Worm (Caenorhabditis elegans) whole organism, L4 larva: ENCODE results near the gene ced-7.

ENCODE experiments used
- D1046.2 ChIP-seq: fragments of 200-800 bp; sonication (Bioruptor generic); IDR thresholded peaks from 2 replicates; pipeline ENCODE4 v1.3.6; 2022; ENCODE audit warnings: missing genetic modification characterization, missing compliant biosample characterization
- R02D3.7 ChIP-seq: fragments of 150-350 bp; sonication (generic microtip); optimal IDR thresholded peaks from 3 replicates; lab custom pipeline; 2014; ENCODE audit warnings: missing biosample characterization, missing genetic modification characterization
- T26A8.4 ChIP-seq: fragments of 200-800 bp; sonication (Bioruptor generic); IDR thresholded peaks from 2 replicates; pipeline ENCODE4 v1.3.6; 2022; ENCODE audit warnings: missing genetic modification characterization, missing compliant biosample characterization
- ZK337.2 ChIP-seq: fragments of 200-800 bp; sonication (Bioruptor generic); IDR thresholded peaks from 2 replicates; pipeline ENCODE4 v1.3.6; 2022; ENCODE audit warnings: missing genetic modification reagents, missing genetic modification characterization, missing compliant biosample characterization
- aha-1 ChIP-seq: fragments of 150-350 bp; peaks from one replicate; lab custom pipeline; 2014; ENCODE audit warnings: missing biosample characterization, missing genetic modification characterization
- aly-2 ChIP-seq: sonication (generic microtip); optimal IDR thresholded peaks from 2 replicates; lab custom pipeline; 2018; ENCODE audit warnings: missing biosample characterization, missing genetic modification characterization
- arid-1 ChIP-seq: fragments of 200-800 bp; sonication (Bioruptor generic); conservative IDR thresholded peaks from 2 replicates; pipeline ENCODE4 v1.3.6; 2022; ENCODE audit warnings: missing genetic modification reagents, missing genetic modification characterization, missing compliant biosample characterization
- ceh-20 ChIP-seq: fragments of 200-800 bp; sonication (Bioruptor generic); IDR thresholded peaks from 2 replicates; pipeline ENCODE4 v1.3.6; 2022; ENCODE audit warnings: missing genetic modification reagents, missing genetic modification characterization, missing compliant biosample characterization
- ceh-32 ChIP-seq: sonication (generic microtip); optimal IDR thresholded peaks from 2 replicates; lab custom pipeline; 2016; ENCODE audit warnings: mild to moderate bottlenecking, missing genetic modification characterization, missing compliant biosample characterization; ENCODE audit not compliant: poor library complexity
- ceh-62 ChIP-seq: sonication (generic microtip); optimal IDR thresholded peaks from 2 replicates; lab custom pipeline; 2017; ENCODE audit warnings: missing biosample characterization, missing genetic modification characterization
- daf-19 ChIP-seq: fragments of 200-800 bp; sonication (Bioruptor generic); conservative IDR thresholded peaks from 2 replicates; pipeline ENCODE4 v1.3.6; 2022; ENCODE audit warnings: missing genetic modification characterization, missing compliant biosample characterization
- dmd-9 ChIP-seq: fragments of 200-800 bp; sonication (Bioruptor generic); IDR thresholded peaks from 2 replicates; pipeline ENCODE4 v1.3.6; 2022; ENCODE audit warnings: missing genetic modification reagents, missing genetic modification characterization, missing compliant biosample characterization
- dpl-1 ChIP-seq: fragments of 150-350 bp; optimal IDR thresholded peaks from 2 replicates; lab custom pipeline; 2014; ENCODE audit warnings: missing biosample characterization, missing genetic modification reagents, missing genetic modification characterization
- duxl-1 ChIP-seq: sonication (generic microtip); optimal IDR thresholded peaks from 2 replicates; lab custom pipeline; 2016; ENCODE audit warnings: mild to moderate bottlenecking, missing genetic modification characterization, moderate library complexity, missing compliant biosample characterization; ENCODE audit not compliant: poor library complexity
- egl-27 ChIP-seq: sonication (generic microtip); optimal IDR thresholded peaks from 3 replicates; lab custom pipeline; 2017; ENCODE audit warnings: missing biosample characterization, missing genetic modification reagents, missing genetic modification characterization
- fkh-10 ChIP-seq: fragments of 150-350 bp; optimal IDR thresholded peaks from 2 replicates; lab custom pipeline; 2014; ENCODE audit warnings: missing biosample characterization, missing genetic modification reagents, missing genetic modification characterization
- gei-8 ChIP-seq: fragments of 200-800 bp; sonication (Bioruptor generic); optimal IDR thresholded peaks from 2 replicates; lab custom pipeline; 2018; ENCODE audit warnings: mild to moderate bottlenecking, missing genetic modification characterization, missing compliant biosample characterization
- hif-1 ChIP-seq, 2 experiments: sonication (generic microtip); optimal IDR thresholded peaks; 2 replicates each; lab custom pipeline; 2016 to 2017; ENCODE audit warnings: missing compliant biosample characterization in 2 of 2, missing genetic modification characterization in 2 of 2, missing genetic modification reagents in 2 of 2, missing genotype in 2 of 2, mild to moderate bottlenecking in 1 of 2
- hlh-11 ChIP-seq: fragments of 200-800 bp; sonication (Bioruptor generic); optimal IDR thresholded peaks from 2 replicates; lab custom pipeline; 2018; ENCODE audit warnings: mild to moderate bottlenecking, missing genetic modification characterization, missing compliant biosample characterization
- hmg-1.1 ChIP-seq: fragments of 200-800 bp; sonication (Bioruptor generic); IDR thresholded peaks from 2 replicates; pipeline ENCODE4 v1.3.6; 2022; ENCODE audit warnings: missing genetic modification reagents, missing genetic modification characterization, missing compliant biosample characterization
- jun-1 ChIP-seq: fragments of 150-350 bp; optimal IDR thresholded peaks from 2 replicates; lab custom pipeline; 2014; ENCODE audit warnings: missing biosample characterization, missing genetic modification reagents, missing genetic modification characterization
- lin-15B ChIP-seq: fragments of 150-350 bp; sonication (generic microtip); optimal IDR thresholded peaks from 3 replicates; lab custom pipeline; 2014; ENCODE audit warnings: missing biosample characterization, missing genetic modification characterization
- lsy-2 ChIP-seq, 2 experiments: fragments of 150-350 bp in 1 of 2; sonication (generic microtip) in 1 of 2; optimal IDR thresholded peaks; 2 replicates each; lab custom pipeline; 2014 to 2017; ENCODE audit warnings: missing biosample characterization in 2 of 2, missing genetic modification characterization in 2 of 2
- nhr-111 ChIP-seq: fragments of 200-800 bp; sonication (Bioruptor generic); optimal IDR thresholded peaks from 2 replicates; lab custom pipeline; 2018; ENCODE audit warnings: mild to moderate bottlenecking, missing genetic modification characterization, missing compliant biosample characterization
- nhr-25 ChIP-seq: sonication (generic microtip); optimal IDR thresholded peaks from 2 replicates; lab custom pipeline; 2017; ENCODE audit warnings: missing genetic modification characterization, mild to moderate bottlenecking, missing compliant biosample characterization, antibody characterized with exemption, moderate library complexity, borderline replicate concordance; ENCODE audit not compliant: insufficient read depth
- nhr-28 ChIP-seq: fragments of 150-350 bp; optimal IDR thresholded peaks from 2 replicates; lab custom pipeline; 2014; ENCODE audit warnings: missing biosample characterization, missing genetic modification characterization
- nhr-42 ChIP-seq: fragments of 200-800 bp; sonication (Bioruptor generic); IDR thresholded peaks from 2 replicates; pipeline ENCODE4 v1.3.6; 2022; ENCODE audit warnings: missing genetic modification characterization, missing compliant biosample characterization
- nhr-48 ChIP-seq: sonication (generic microtip); optimal IDR thresholded peaks from 2 replicates; lab custom pipeline; 2016; ENCODE audit warnings: mild to moderate bottlenecking, missing genetic modification characterization, missing compliant biosample characterization
- nhr-76 ChIP-seq: fragments of 150-350 bp; optimal IDR thresholded peaks from 2 replicates; lab custom pipeline; 2014; ENCODE audit warnings: missing biosample characterization, missing genetic modification characterization
- rbr-2 ChIP-seq: sonication (generic microtip); optimal IDR thresholded peaks from 2 replicates; lab custom pipeline; 2016; ENCODE audit warnings: missing genotype, missing genetic modification characterization, missing compliant biosample characterization
- set-16 ChIP-seq: fragments of 200-800 bp; sonication (Bioruptor generic); IDR thresholded peaks from 2 replicates; pipeline ENCODE4 v1.3.6; 2022; ENCODE audit warnings: missing genetic modification reagents, missing genetic modification characterization, missing compliant biosample characterization
- spr-1 ChIP-seq: sonication (generic microtip); optimal IDR thresholded peaks from 2 replicates; lab custom pipeline; 2016; ENCODE audit warnings: mild to moderate bottlenecking, missing genetic modification characterization, missing compliant biosample characterization
- spr-3 ChIP-seq: fragments of 200-800 bp; sonication (Bioruptor generic); optimal IDR thresholded peaks from 2 replicates; lab custom pipeline; 2018; ENCODE audit warnings: mild to moderate bottlenecking, missing genetic modification characterization, missing compliant biosample characterization
- tag-97 ChIP-seq: fragments of 200-800 bp; sonication (Bioruptor generic); IDR thresholded peaks from 2 replicates; pipeline ENCODE4 v1.3.6; 2022; ENCODE audit warnings: missing genetic modification characterization, missing compliant biosample characterization
- unc-39 ChIP-seq: sonication (generic microtip); optimal IDR thresholded peaks from 2 replicates; lab custom pipeline; 2017; ENCODE audit warnings: missing biosample characterization, missing genetic modification characterization
- unc-62 ChIP-seq, 3 experiments: fragments of 150-350 bp in 1 of 3; sonication (generic microtip); optimal IDR thresholded peaks in 2 of 3; peaks in 1 of 3; 1 replicate in 1 of 3; 2 replicates in 2 of 3; lab custom pipeline; 2014 to 2017; ENCODE audit warnings: missing biosample characterization in 3 of 3, missing genetic modification characterization in 3 of 3, missing genetic modification reagents in 3 of 3, missing genotype in 1 of 3
- zag-1 ChIP-seq: fragments of 150-350 bp; optimal IDR thresholded peaks from 2 replicates; lab custom pipeline; 2014; ENCODE audit warnings: missing biosample characterization, missing genetic modification characterization
- zfp-2 ChIP-seq: sonication (generic microtip); optimal IDR thresholded peaks from 2 replicates; lab custom pipeline; 2016; ENCODE audit warnings: mild to moderate bottlenecking, missing genetic modification characterization, missing compliant biosample characterization
- zip-11 ChIP-seq: fragments of 200-800 bp; sonication (Bioruptor generic); IDR thresholded peaks from 2 replicates; pipeline ENCODE4 v1.3.6; 2022; ENCODE audit warnings: missing genetic modification characterization, missing compliant biosample characterization
- ztf-7 ChIP-seq: fragments of 150-350 bp; optimal IDR thresholded peaks from 2 replicates; lab custom pipeline; 2014; ENCODE audit warnings: missing biosample characterization, missing genetic modification characterization

The ced-7 gene

ce11 chrIII:9546016-9546659, 33.8 kb downstream of the ced-7 start, which contains the start of gene unc-16 (continued):
- TF ChIP-seq set-16 (GFP tag; lab: Robert Waterston, UW) (0 out of 2 replicates have a peak, but pooled peaks have one; percentile 16), zfp-2 (peak; percentile 21), arid-1 (GFP tag; lab: Robert Waterston, UW) (peak; percentile 50; the same call in 1 of the 2 replicates), dpl-1 (peak; percentile 76), hmg-1.1 (GFP tag; lab: Robert Waterston, UW) (peak; percentile 93), nhr-48 (peak; percentile 45), fkh-10 (GFP tag; lab: Kevin White, UChicago) (peak; percentile 91), nhr-25 (tag; lab: Kevin White, UChicago) (peak; percentile 75), rbr-2 (peak; percentile 91), ceh-62 (tag; lab: Kevin White, UChicago) (no peak), duxl-1 (peak; percentile 67), nhr-28 (tag; lab: Kevin White, UChicago) (peak; percentile 26), nhr-42 (peak; percentile 18; the same call in 1 of the 2 replicates), ceh-32 (tag; lab: Kevin White, UChicago) (no peak), nhr-111 (no peak), ztf-7 (peak; percentile 38), T26A8.4 (GFP tag; lab: Robert Waterston, UW) (peak; percentile 80), ceh-20 (peak; percentile 95; the same call in 1 of the 2 replicates), aly-2 (no peak), ZK337.2 (0 out of 2 replicates have a peak, but pooled peaks have one; percentile 8), hif-1 (tag; optimal IDR thresholded peaks at IDR 0.05; lab: Kevin White, UChicago) (peak in 1 of 2 experiments; percentile 65), D1046.2 (no peak), aha-1 (tag; lab: Kevin White, UChicago) (peak; percentile 98), zip-11 (no peak)

- TF ChIP-seq tag-97 (GFP tag; lab: Robert Waterston, UW) (no peak), egl-27 (tag; lab: Kevin White, UChicago) (no peak), set-16 (GFP tag; lab: Robert Waterston, UW) (no peak), spr-3 (no peak), nhr-76 (tag; lab: Kevin White, UChicago) (no peak), jun-1 (tag; lab: Kevin White, UChicago) (no peak), ceh-20 (no peak)
Measured at ce11 chrIII:9544820-9545219, 35.1 kb downstream of the ced-7 start, which contains the start of gene ZK1098.12. Gene ZK1098.12, plus strand, starts transcription at chrIII:9545120.

- TF ChIP-seq lin-15B (tag; lab: Kevin White, UChicago) (no peak), aly-2 (no peak), spr-3 (no peak), nhr-111 (no peak), dmd-9 (GFP tag; lab: Robert Waterston, UW) (no peak), lsy-2 (tag; optimal IDR thresholded peaks at IDR 0.05; lab: Kevin White, UChicago) (no peak), zip-11 (no peak), nhr-28 (tag; lab: Kevin White, UChicago) (no peak), gei-8 (GFP tag; lab: Kevin White, UChicago) (no peak), hlh-11 (tag; lab: Kevin White, UChicago) (no peak), unc-39 (tag; lab: Kevin White, UChicago) (no peak), zfp-2 (no peak), daf-19 (GFP tag; lab: Robert Waterston, UW) (no peak), zag-1 (tag; lab: Kevin White, UChicago) (no peak), hif-1 (tag; optimal IDR thresholded peaks at IDR 0.05; lab: Kevin White, UChicago) (no peak), unc-62 (GFP tag; optimal IDR thresholded peaks at IDR 0.05 in 1 of 2; lab: Kevin White, UChicago) (no peak), unc-62 (tag; optimal IDR thresholded peaks at IDR 0.05; lab: Kevin White, UChicago) (no peak), R02D3.7 (tag; lab: Kevin White, UChicago) (no peak), spr-1 (tag; lab: Kevin White, UChicago) (no peak), nhr-25 (tag; lab: Kevin White, UChicago) (no peak)
Measured at ce11 chrIII:9544125-9544524, 35.8 kb downstream of the ced-7 start, which contains the start of gene ZK1098.9. Gene ZK1098.9, plus strand, starts transcription at chrIII:9544425.
